Fruit fly (Drosophila melanogaster) whole organism, embryonic: ENCODE measurements around the gene Cpr64Ad.

Experiments
- Adf1 ChIP-seq: fragments of 200-800 bp; sonication (Bioruptor generic); IDR thresholded peaks from 2 replicates; pipeline ENCODE4 v1.3.6; 2022; ENCODE audit warnings: missing biosample characterization, missing genetic modification characterization
- Atf6 ChIP-seq: fragments of 200-800 bp; sonication (Bioruptor generic); IDR thresholded peaks from 2 replicates; pipeline ENCODE4 v1.3.6; 2022; ENCODE audit warnings: missing biosample characterization, missing genetic modification characterization
- Blimp-1 ChIP-seq: fragments of 200-800 bp; sonication (Bioruptor generic); optimal IDR thresholded peaks from 3 replicates; lab custom pipeline; 2018; ENCODE audit warnings: missing biosample characterization, missing genetic modification characterization, mild to moderate bottlenecking, moderate library complexity, missing genetic modification reagents
- CG10147 ChIP-seq: fragments of 200-800 bp; sonication (Bioruptor generic); optimal IDR thresholded peaks from 2 replicates; lab custom pipeline; 2019; ENCODE audit warnings: missing biosample characterization, mild to moderate bottlenecking, missing genetic modification characterization, moderate library complexity
- CG11093 ChIP-seq: fragments of 200-800 bp; sonication (Bioruptor generic); IDR thresholded peaks from 3 replicates; pipeline ENCODE4 v1.3.6; 2022; ENCODE audit warnings: missing biosample characterization, missing genetic modification characterization
- CG12236 ChIP-seq: fragments of 200-800 bp; sonication (Bioruptor generic); optimal IDR thresholded peaks from 2 replicates; lab custom pipeline; 2016; ENCODE audit warnings: missing biosample characterization, missing genetic modification characterization
- CG12299 ChIP-seq: fragments of 200-800 bp; sonication (Bioruptor generic); optimal IDR thresholded peaks from 2 replicates; lab custom pipeline; 2018; ENCODE audit warnings: missing biosample characterization, mild to moderate bottlenecking, missing genetic modification characterization
- CG15601 ChIP-seq: fragments of 200-800 bp; sonication (Bioruptor generic); optimal IDR thresholded peaks from 3 replicates; lab custom pipeline; 2019; ENCODE audit warnings: missing biosample characterization, mild to moderate bottlenecking, missing genetic modification characterization, moderate library complexity
- CG16863 ChIP-seq: fragments of 200-800 bp; sonication (Bioruptor generic); optimal IDR thresholded peaks from 3 replicates; lab custom pipeline; 2016; ENCODE audit warnings: missing biosample characterization, missing genetic modification characterization
- CG17385 ChIP-seq: fragments of 200-800 bp; sonication (Bioruptor generic); optimal IDR thresholded peaks from 3 replicates; lab custom pipeline; 2018; ENCODE audit warnings: missing biosample characterization, mild to moderate bottlenecking, missing genetic modification characterization
- CG17612 ChIP-seq: fragments of 200-800 bp; sonication (Bioruptor generic); IDR thresholded peaks from 2 replicates; pipeline ENCODE4 v1.3.6; 2022; ENCODE audit warnings: missing biosample characterization, missing genetic modification characterization
- CG1832 ChIP-seq: fragments of 200-800 bp; sonication (Bioruptor generic); optimal IDR thresholded peaks from 2 replicates; lab custom pipeline; 2017; ENCODE audit warnings: missing biosample characterization, mild to moderate bottlenecking, missing genetic modification characterization, inconsistent platforms
- CG2199 ChIP-seq: fragments of 200-800 bp; sonication (Bioruptor generic); IDR thresholded peaks from 3 replicates; pipeline ENCODE4 v1.3.6; 2022; ENCODE audit warnings: missing biosample characterization, missing genetic modification characterization
- CG30403 ChIP-seq: fragments of 200-800 bp; sonication (Bioruptor generic); optimal IDR thresholded peaks from 3 replicates; lab custom pipeline; 2016; ENCODE audit warnings: missing biosample characterization, missing genetic modification characterization
- CG3838 ChIP-seq: fragments of 200-800 bp; sonication (Bioruptor generic); optimal IDR thresholded peaks from 3 replicates; lab custom pipeline; 2016; ENCODE audit warnings: missing biosample characterization, missing genetic modification characterization
- CG4854 ChIP-seq: fragments of 200-800 bp; sonication (Bioruptor generic); optimal IDR thresholded peaks from 2 replicates; lab custom pipeline; 2016; ENCODE audit warnings: missing biosample characterization, missing genetic modification characterization, inconsistent platforms
- CG5245 ChIP-seq: fragments of 200-800 bp; sonication (Bioruptor generic); optimal IDR thresholded peaks from 3 replicates; lab custom pipeline; 2016; ENCODE audit warnings: missing biosample characterization, missing genetic modification characterization
- CG6272 ChIP-seq: fragments of 200-800 bp; sonication (Bioruptor generic); IDR thresholded peaks from 2 replicates; pipeline ENCODE4 v1.3.6; 2022; ENCODE audit warnings: missing biosample characterization, missing genetic modification characterization
- CG6854 ChIP-seq: fragments of 200-800 bp; sonication (Bioruptor generic); optimal IDR thresholded peaks from 3 replicates; lab custom pipeline; 2017; ENCODE audit warnings: missing biosample characterization, mild to moderate bottlenecking, missing genetic modification characterization
- CoRest ChIP-seq: fragments of 200-800 bp; sonication (Bioruptor generic); optimal IDR thresholded peaks from 3 replicates; lab custom pipeline; 2018; ENCODE audit warnings: missing biosample characterization, mild to moderate bottlenecking, missing genetic modification characterization, moderate library complexity
- CrebB ChIP-seq: fragments of 200-800 bp; sonication (Bioruptor generic); optimal IDR thresholded peaks from 3 replicates; lab custom pipeline; 2018; ENCODE audit warnings: missing biosample characterization, mild to moderate bottlenecking, missing genetic modification characterization
- E2f2 ChIP-seq: fragments of 200-800 bp; sonication (Bioruptor generic); IDR thresholded peaks from 2 replicates; pipeline ENCODE4 v1.3.6; 2022; ENCODE audit warnings: missing biosample characterization, missing genetic modification characterization
- Fer1 ChIP-seq: fragments of 200-800 bp; sonication (Bioruptor generic); optimal IDR thresholded peaks from 2 replicates; lab custom pipeline; 2017; ENCODE audit warnings: missing biosample characterization, mild to moderate bottlenecking, missing genetic modification characterization
- Hey ChIP-seq: fragments of 200-800 bp; sonication (Bioruptor generic); optimal IDR thresholded peaks from 3 replicates; lab custom pipeline; 2018; ENCODE audit warnings: missing biosample characterization, mild to moderate bottlenecking, missing genetic modification characterization
- Hsf ChIP-seq: fragments of 200-800 bp; sonication (Bioruptor generic); optimal IDR thresholded peaks from 3 replicates; lab custom pipeline; 2016; ENCODE audit warnings: missing biosample characterization, missing genetic modification characterization
- Mrtf ChIP-seq: fragments of 200-800 bp; sonication (Bioruptor generic); IDR thresholded peaks from 3 replicates; pipeline ENCODE4 v1.3.6; 2022; ENCODE audit warnings: missing biosample characterization, missing genetic modification characterization
- Nf-YA ChIP-seq: fragments of 200-800 bp; sonication (Bioruptor generic); IDR thresholded peaks from 2 replicates; pipeline ENCODE4 v1.3.6; 2022; ENCODE audit warnings: missing biosample characterization, missing genetic modification characterization
- Ravus ChIP-seq: fragments of 200-800 bp; sonication (Bioruptor generic); IDR thresholded peaks from 2 replicates; pipeline ENCODE4 v1.3.6; 2022; ENCODE audit warnings: missing biosample characterization, missing genetic modification characterization
- Xrp1 ChIP-seq: fragments of 200-800 bp; sonication (Bioruptor generic); IDR thresholded peaks from 2 replicates; pipeline ENCODE4 v1.3.6; 2022; ENCODE audit warnings: missing biosample characterization, missing genetic modification characterization
- ap ChIP-seq: fragments of 200-800 bp; sonication (Bioruptor generic); IDR thresholded peaks from 2 replicates; pipeline ENCODE4 v1.3.6; 2022; ENCODE audit warnings: missing biosample characterization, missing genetic modification characterization
- bab2 ChIP-seq: fragments of 200-800 bp; sonication (Bioruptor generic); optimal IDR thresholded peaks from 2 replicates; lab custom pipeline; 2016; ENCODE audit warnings: missing biosample characterization, missing genetic modification characterization
- cad ChIP-seq: fragments of >200 bp; optimal IDR thresholded peaks from 2 replicates; lab custom pipeline; 2017; ENCODE audit warnings: missing biosample characterization, missing genetic modification characterization
- chinmo ChIP-seq: fragments of 200-800 bp; sonication (Bioruptor generic); IDR thresholded peaks from 4 replicates; pipeline ENCODE4 v1.3.6; 2022; ENCODE audit warnings: missing biosample characterization, missing genetic modification characterization; ENCODE audit not compliant: partially characterized antibody
- chm ChIP-seq: fragments of 200-800 bp; sonication (Bioruptor generic); IDR thresholded peaks from 2 replicates; pipeline ENCODE4 v1.3.6; 2022; ENCODE audit warnings: missing biosample characterization, missing genetic modification characterization
- chn ChIP-seq: fragments of 200-800 bp; sonication (Bioruptor generic); optimal IDR thresholded peaks from 2 replicates; lab custom pipeline; 2016; ENCODE audit warnings: missing biosample characterization, missing genetic modification characterization
- disco-r ChIP-seq: fragments of 200-800 bp; sonication (Bioruptor generic); optimal IDR thresholded peaks from 2 replicates; lab custom pipeline; 2016; ENCODE audit warnings: missing biosample characterization, missing genetic modification characterization
- dysf ChIP-seq: fragments of 200-800 bp; sonication (Bioruptor generic); IDR thresholded peaks from 3 replicates; pipeline ENCODE4 v1.3.6; 2022; ENCODE audit warnings: missing biosample characterization, missing genetic modification characterization
- eyg ChIP-seq: fragments of 200-800 bp; sonication (Bioruptor generic); optimal IDR thresholded peaks from 3 replicates; lab custom pipeline; 2016; ENCODE audit warnings: missing biosample characterization, missing genetic modification characterization
- gem ChIP-seq: fragments of 200-800 bp; sonication (Bioruptor generic); optimal IDR thresholded peaks from 2 replicates; lab custom pipeline; 2019; ENCODE audit warnings: missing biosample characterization, mild to moderate bottlenecking, missing genetic modification characterization, moderate library complexity
- ham ChIP-seq: fragments of 200-800 bp; sonication (Bioruptor generic); IDR thresholded peaks from 2 replicates; pipeline ENCODE4 v1.3.6; 2022; ENCODE audit warnings: missing biosample characterization, missing genetic modification characterization
- hth ChIP-seq: fragments of >200 bp; optimal IDR thresholded peaks from 2 replicates; lab custom pipeline; 2017; ENCODE audit warnings: inconsistent platforms
- jumu ChIP-seq: fragments of 200-800 bp; sonication (Bioruptor generic); optimal IDR thresholded peaks from 3 replicates; lab custom pipeline; 2016; ENCODE audit warnings: missing biosample characterization, missing genetic modification characterization
- nmo ChIP-seq: fragments of 200-800 bp; sonication (Bioruptor generic); optimal IDR thresholded peaks from 2 replicates; lab custom pipeline; 2018; ENCODE audit warnings: missing biosample characterization, mild to moderate bottlenecking, missing genetic modification characterization, moderate library complexity
- nom ChIP-seq: fragments of 200-800 bp; sonication (Bioruptor generic); optimal IDR thresholded peaks from 2 replicates; lab custom pipeline; 2017; ENCODE audit warnings: missing biosample characterization, missing genetic modification characterization, mild to moderate bottlenecking, moderate library complexity, missing genetic modification reagents
- p53 ChIP-seq: fragments of 200-800 bp; sonication (Bioruptor generic); optimal IDR thresholded peaks from 2 replicates; lab custom pipeline; 2016; ENCODE audit warnings: missing biosample characterization, missing genetic modification characterization
- phol ChIP-seq: fragments of 200-800 bp; sonication (Bioruptor generic); optimal IDR thresholded peaks from 3 replicates; lab custom pipeline; 2018; ENCODE audit warnings: missing biosample characterization, mild to moderate bottlenecking, missing genetic modification characterization, moderate library complexity
- seq ChIP-seq: fragments of 200-800 bp; sonication (Bioruptor generic); IDR thresholded peaks from 2 replicates; pipeline ENCODE4 v1.3.6; 2022; ENCODE audit warnings: missing biosample characterization, missing genetic modification characterization
- slbo ChIP-seq: fragments of 200-800 bp; sonication (Bioruptor generic); IDR thresholded peaks from 2 replicates; pipeline ENCODE4 v1.3.6; 2022; ENCODE audit warnings: missing biosample characterization, missing genetic modification characterization
- sqz ChIP-seq: fragments of 200-800 bp; sonication (Bioruptor generic); optimal IDR thresholded peaks from 3 replicates; lab custom pipeline; 2018; ENCODE audit warnings: missing biosample characterization, mild to moderate bottlenecking, missing genetic modification characterization
- sug ChIP-seq: fragments of 200-800 bp; optimal IDR thresholded peaks from 2 replicates; lab custom pipeline; 2019; ENCODE audit warnings: missing biosample characterization, mild to moderate bottlenecking, missing genetic modification characterization, moderate library complexity
- tll ChIP-seq, 2 experiments: fragments of 200-800 bp in 1 of 2; fragments of >200 bp in 1 of 2; sonication (Bioruptor generic) in 1 of 2; optimal IDR thresholded peaks; 2 replicates each; lab custom pipeline; 2017 to 2019; ENCODE audit warnings: missing biosample characterization in 2 of 2, missing genetic modification characterization in 2 of 2, mild to moderate bottlenecking in 1 of 2, moderate library complexity in 1 of 2
- usp ChIP-seq: fragments of >200 bp; optimal IDR thresholded peaks from 2 replicates; lab custom pipeline; 2017; ENCODE audit warnings: missing biosample characterization, missing genetic modification characterization
- zfh2 ChIP-seq: fragments of 200-800 bp; sonication (Bioruptor generic); optimal IDR thresholded peaks from 2 replicates; lab custom pipeline; 2016; ENCODE audit warnings: missing biosample characterization, missing genetic modification characterization

Gene Cpr64Ad

DNA sequence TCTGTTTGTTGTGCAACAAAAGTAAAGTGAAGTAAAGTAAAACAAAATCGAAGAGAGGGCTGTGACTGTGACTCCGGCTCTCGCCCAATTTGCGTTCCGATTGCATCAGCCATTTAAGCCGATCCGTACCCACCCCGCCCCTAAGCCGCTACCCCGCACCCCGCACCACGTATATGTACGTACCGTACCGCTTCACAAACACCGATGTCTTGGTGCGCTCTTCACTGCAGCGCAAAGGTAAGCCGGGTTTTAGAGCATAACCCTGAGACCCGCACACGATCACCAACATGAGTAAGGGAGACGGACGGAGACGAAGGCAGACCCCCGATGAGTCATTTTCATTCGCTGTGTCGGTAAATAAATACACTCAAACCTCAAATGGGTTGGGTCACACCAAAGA, 17.0 kb downstream of the Cpr64Ad start (continued):
- no peak for TF ChIP-seq CG12299 (tag; lab: Kevin White, UChicago)
- TF ChIP-seq ap (GFP tag; lab: Robert Waterston, UW): no peak
- TF ChIP-seq CG11093 (GFP tag; lab: Robert Waterston, UW): no peak
- no peak for TF ChIP-seq CG16863
- TF ChIP-seq p53 (GFP tag; lab: Kevin White, UChicago): no peak
- TF ChIP-seq CG6272 (GFP tag; lab: Robert Waterston, UW): 0 out of 2 replicates have a peak, but pooled peaks have one; percentile 32
- no peak for TF ChIP-seq Nf-YA (GFP tag; lab: Robert Waterston, UW)
- no peak for TF ChIP-seq CG12236 (GFP tag; lab: Kevin White, UChicago)
- TF ChIP-seq chm (GFP tag; lab: Robert Waterston, UW): 0 out of 2 replicates have a peak, but pooled peaks have one; percentile 18
- TF ChIP-seq dysf: no peak
- TF ChIP-seq ham (GFP tag; lab: Robert Waterston, UW): no peak
- TF ChIP-seq CoRest: no peak
- TF ChIP-seq Fer1 (GFP tag; lab: Kevin White, UChicago): no peak
- TF ChIP-seq chn (GFP tag; lab: Kevin White, UChicago): no peak
- 0 out of 2 replicates have a peak, but pooled peaks have one; percentile 15 for TF ChIP-seq seq (GFP tag; lab: Robert Waterston, UW)
- peak; percentile 42; the same call in 1 of the 2 replicates for TF ChIP-seq Xrp1 (GFP tag; lab: Robert Waterston, UW)
- no peak for TF ChIP-seq gem
- TF ChIP-seq bab2: no peak
- no peak for TF ChIP-seq jumu (GFP tag; lab: Kevin White, UChicago)
- no peak for TF ChIP-seq nom
- TF ChIP-seq Hsf: no peak
- TF ChIP-seq Hey (tag; lab: Kevin White, UChicago): no peak
- TF ChIP-seq sug (tag; lab: Kevin White, UChicago): no peak
- TF ChIP-seq zfh2: no peak
- TF ChIP-seq CG10147: no peak
- no peak for TF ChIP-seq Mrtf (GFP tag; lab: Robert Waterston, UW)
- no peak for TF ChIP-seq Blimp-1 (GFP tag; lab: Kevin White, UChicago)
- no peak for TF ChIP-seq cad (GFP tag; lab: Kevin White, UChicago)
- no peak for TF ChIP-seq E2f2
- no peak for TF ChIP-seq disco-r (GFP tag; lab: Kevin White, UChicago)
- TF ChIP-seq tll (GFP tag; optimal IDR thresholded peaks at IDR 0.05; lab: Kevin White, UChicago): peak in 1 of 2 experiments; percentile 88
- TF ChIP-seq CG6854: no peak
- TF ChIP-seq Atf6: no peak
- peak; percentile 33 for TF ChIP-seq CG1832 (GFP tag; lab: Kevin White, UChicago)
- TF ChIP-seq nmo: no peak
- TF ChIP-seq CG30403: no peak
- TF ChIP-seq phol (tag; lab: Kevin White, UChicago): no peak
- TF ChIP-seq CG17612 (GFP tag; lab: Robert Waterston, UW): no peak
- TF ChIP-seq chinmo (GFP tag; lab: Robert Waterston, UW): peak; percentile 72; the same call in 1 of the 4 replicates
- no peak for TF ChIP-seq CG5245 (GFP tag; lab: Kevin White, UChicago)
- no peak for TF ChIP-seq sqz (GFP tag; lab: Kevin White, UChicago)
- TF ChIP-seq slbo: no peak
- TF ChIP-seq Adf1 (GFP tag; lab: Robert Waterston, UW): no peak
- no peak for TF ChIP-seq hth (lab: Kevin White, UChicago)
- no peak for TF ChIP-seq eyg
- no peak for TF ChIP-seq CG15601 (tag; lab: Kevin White, UChicago)
- no peak for TF ChIP-seq Ravus (GFP tag; lab: Robert Waterston, UW)
- TF ChIP-seq CG4854 (GFP tag; lab: Kevin White, UChicago): no peak
- TF ChIP-seq CG17385 (GFP tag; lab: Kevin White, UChicago): no peak
- TF ChIP-seq CG3838: no peak
- TF ChIP-seq CrebB (tag; lab: Kevin White, UChicago): no peak
- peak; percentile 61; the same call in 1 of the 3 replicates for TF ChIP-seq CG2199 (GFP tag; lab: Robert Waterston, UW)
- TF ChIP-seq usp (GFP tag; lab: Kevin White, UChicago): no peak
